Worm (Caenorhabditis elegans) whole organism, young adult: ENCODE measurements around the gene ham-2.

Experiments
- B0336.3 ChIP-seq: fragments of 200-800 bp; sonication (Bioruptor generic); IDR thresholded peaks from 2 replicates; pipeline ENCODE4 v1.3.6; 2022; ENCODE audit warnings: missing genetic modification characterization, missing compliant biosample characterization
- F10E7.11 ChIP-seq: sonication (generic microtip); optimal IDR thresholded peaks from 2 replicates; lab custom pipeline; 2017; ENCODE audit warnings: mild to moderate bottlenecking, missing genetic modification characterization, moderate library complexity, missing compliant biosample characterization
- F49E8.2 ChIP-seq: sonication (generic microtip); optimal IDR thresholded peaks from 3 replicates; lab custom pipeline; 2017; ENCODE audit warnings: missing genetic modification characterization, mild to moderate bottlenecking, missing compliant biosample characterization, antibody characterized with exemption, moderate library complexity; ENCODE audit not compliant: insufficient read depth
- F52B5.7 ChIP-seq: sonication (generic microtip); optimal IDR thresholded peaks from 2 replicates; lab custom pipeline; 2016; ENCODE audit warnings: mild to moderate bottlenecking, missing genetic modification characterization, missing compliant biosample characterization
- T26A5.8 ChIP-seq: sonication (generic microtip); optimal IDR thresholded peaks from 2 replicates; lab custom pipeline; 2016; ENCODE audit warnings: missing genetic modification characterization, missing compliant biosample characterization
- Y53G8AR.9 ChIP-seq: fragments of 200-800 bp; sonication (Bioruptor generic); conservative IDR thresholded peaks from 2 replicates; pipeline ENCODE4 v1.3.6; 2022; ENCODE audit warnings: missing genetic modification reagents, missing genetic modification characterization, missing compliant biosample characterization
- akir-1 ChIP-seq: fragments of 200-800 bp; sonication (Bioruptor generic); optimal IDR thresholded peaks from 2 replicates; lab custom pipeline; 2018; ENCODE audit warnings: mild to moderate bottlenecking, missing genetic modification characterization, moderate library complexity, missing compliant biosample characterization
- attf-6 ChIP-seq: fragments of 200-800 bp; sonication (Bioruptor generic); IDR thresholded peaks from 2 replicates; pipeline ENCODE4 v1.3.6; 2022; ENCODE audit warnings: missing genetic modification reagents, missing genetic modification characterization, missing compliant biosample characterization
- cebp-1 ChIP-seq, 2 experiments: fragments of 200-800 bp in 1 of 2; sonication (Bioruptor generic) in 1 of 2; sonication (generic microtip) in 1 of 2; IDR thresholded peaks in 1 of 2; optimal IDR thresholded peaks in 1 of 2; 2 replicates each; pipeline versions ENCODE4 v1.3.6 to Lab custom; 2017 to 2022; ENCODE audit warnings: missing compliant biosample characterization in 2 of 2, missing genetic modification characterization in 2 of 2, mild to moderate bottlenecking in 1 of 2, missing genetic modification reagents in 1 of 2, moderate library complexity in 1 of 2
- ceh-100 ChIP-seq: fragments of 200-800 bp; sonication (Bioruptor generic); IDR thresholded peaks from 2 replicates; pipeline ENCODE4 v1.3.6; 2022; ENCODE audit warnings: missing genetic modification reagents, missing genetic modification characterization, missing compliant biosample characterization
- ceh-27 ChIP-seq: fragments of 200-800 bp; sonication (Bioruptor generic); optimal IDR thresholded peaks from 2 replicates; lab custom pipeline; 2018; ENCODE audit warnings: mild to moderate bottlenecking, missing genetic modification characterization, moderate library complexity, missing compliant biosample characterization
- efl-1 ChIP-seq: fragments of 150-350 bp; optimal IDR thresholded peaks from 2 replicates; lab custom pipeline; 2014; ENCODE audit warnings: missing biosample characterization, missing genetic modification reagents, missing genetic modification characterization
- ekl-4 ChIP-seq: fragments of 200-800 bp; sonication (Bioruptor generic); IDR thresholded peaks from 2 replicates; pipeline ENCODE4 v1.3.6; 2022; ENCODE audit warnings: missing genetic modification reagents, missing genetic modification characterization, missing compliant biosample characterization
- gei-17 ChIP-seq: fragments of 200-800 bp; sonication (Bioruptor generic); optimal IDR thresholded peaks from 2 replicates; lab custom pipeline; 2018; ENCODE audit warnings: mild to moderate bottlenecking, missing genetic modification characterization, missing compliant biosample characterization
- hlh-12 ChIP-seq: sonication (generic microtip); optimal IDR thresholded peaks from 2 replicates; lab custom pipeline; 2016; ENCODE audit warnings: missing genetic modification characterization, missing compliant biosample characterization
- hmg-20 ChIP-seq: fragments of 200-800 bp; sonication (Bioruptor generic); IDR thresholded peaks from 2 replicates; pipeline ENCODE4 v1.3.6; 2022; ENCODE audit warnings: missing genetic modification reagents, missing genetic modification characterization, missing compliant biosample characterization
- let-526 ChIP-seq: fragments of 200-800 bp; sonication (Bioruptor generic); IDR thresholded peaks from 2 replicates; pipeline ENCODE4 v1.3.6; 2022; ENCODE audit warnings: missing genetic modification reagents, missing genetic modification characterization, missing compliant biosample characterization
- lin-26 ChIP-seq: fragments of 200-800 bp; sonication (Bioruptor generic); IDR thresholded peaks from 2 replicates; pipeline ENCODE4 v1.3.6; 2022; ENCODE audit warnings: missing genetic modification reagents, missing genetic modification characterization, missing compliant biosample characterization
- lin-35 ChIP-seq, 3 experiments: fragments of 150-350 bp in 2 of 3; sonication (generic microtip) in 1 of 3; optimal IDR thresholded peaks; 2 replicates each; lab custom pipeline; 2014 to 2018; ENCODE audit warnings: missing biosample characterization in 3 of 3, missing genetic modification characterization in 3 of 3, missing genetic modification reagents in 3 of 3
- lin-40 ChIP-seq: sonication (generic microtip); optimal IDR thresholded peaks from 2 replicates; lab custom pipeline; 2016; ENCODE audit warnings: missing genetic modification characterization, mild to moderate bottlenecking, missing compliant biosample characterization, missing genotype, missing genetic modification reagents
- madf-6 ChIP-seq: fragments of 200-800 bp; sonication (Bioruptor generic); IDR thresholded peaks from 2 replicates; pipeline ENCODE4 v1.3.6; 2022; ENCODE audit warnings: missing genetic modification reagents, missing genetic modification characterization, missing compliant biosample characterization
- madf-8 ChIP-seq: fragments of 200-800 bp; sonication (Bioruptor generic); conservative IDR thresholded peaks from 2 replicates; pipeline ENCODE4 v1.3.6; 2022; ENCODE audit warnings: missing genetic modification reagents, missing genetic modification characterization, missing compliant biosample characterization
- nhr-120 ChIP-seq: fragments of 200-800 bp; sonication (Bioruptor generic); IDR thresholded peaks from 2 replicates; pipeline ENCODE4 v1.3.6; 2022; ENCODE audit warnings: missing genetic modification characterization, missing compliant biosample characterization
- nhr-179 ChIP-seq: sonication (generic microtip); optimal IDR thresholded peaks from 2 replicates; lab custom pipeline; 2016; ENCODE audit warnings: mild to moderate bottlenecking, missing genetic modification characterization, missing compliant biosample characterization
- nhr-80 ChIP-seq: sonication (generic microtip); optimal IDR thresholded peaks from 2 replicates; lab custom pipeline; 2016; ENCODE audit warnings: missing genetic modification characterization, missing compliant biosample characterization
- nhr-90 ChIP-seq: sonication (generic microtip); optimal IDR thresholded peaks from 2 replicates; lab custom pipeline; 2016; ENCODE audit warnings: missing genotype, mild to moderate bottlenecking, missing genetic modification characterization, missing compliant biosample characterization
- pha-4 ChIP-seq: fragments of 150-350 bp; sonication (generic microtip); optimal IDR thresholded peaks from 2 replicates; lab custom pipeline; 2014; ENCODE audit warnings: missing biosample characterization, missing genetic modification reagents, missing genetic modification characterization
- sdz-38 ChIP-seq: sonication (generic microtip); optimal IDR thresholded peaks from 2 replicates; lab custom pipeline; 2016; ENCODE audit warnings: missing genotype, missing genetic modification characterization, missing compliant biosample characterization
- sea-2 ChIP-seq: fragments of 200-800 bp; sonication (Bioruptor generic); IDR thresholded peaks from 2 replicates; pipeline ENCODE4 v1.3.6; 2022; ENCODE audit warnings: missing genetic modification characterization, missing compliant biosample characterization
- sptf-2 ChIP-seq: fragments of 200-800 bp; sonication (Bioruptor generic); optimal IDR thresholded peaks from 2 replicates; lab custom pipeline; 2018; ENCODE audit warnings: mild to moderate bottlenecking, missing genetic modification characterization, missing compliant biosample characterization
- tbp1 ChIP-seq: fragments of 200-800 bp; sonication (Bioruptor generic); optimal IDR thresholded peaks from 2 replicates; lab custom pipeline; 2018; ENCODE audit warnings: mild to moderate bottlenecking, missing genetic modification characterization, missing compliant biosample characterization
- unc-130 ChIP-seq: sonication (generic microtip); optimal IDR thresholded peaks from 2 replicates; lab custom pipeline; 2016; ENCODE audit warnings: missing genetic modification reagents, missing genetic modification characterization, missing compliant biosample characterization
- unc-62 ChIP-seq: fragments of 150-350 bp; optimal IDR thresholded peaks from 2 replicates; lab custom pipeline; 2014; ENCODE audit warnings: missing biosample characterization, missing genetic modification reagents, missing genetic modification characterization
- zfh-2 ChIP-seq: fragments of 200-800 bp; sonication (Bioruptor generic); conservative IDR thresholded peaks from 2 replicates; pipeline ENCODE4 v1.3.6; 2022; ENCODE audit warnings: missing genetic modification reagents, missing genetic modification characterization, missing compliant biosample characterization
- ztf-22 ChIP-seq: fragments of 200-800 bp; sonication (Bioruptor generic); optimal IDR thresholded peaks from 2 replicates; lab custom pipeline; 2018; ENCODE audit warnings: mild to moderate bottlenecking, missing genetic modification characterization, moderate library complexity, missing compliant biosample characterization
- ztf-25 ChIP-seq: fragments of 200-800 bp; sonication (Bioruptor generic); IDR thresholded peaks from 2 replicates; pipeline ENCODE4 v1.3.6; 2022; ENCODE audit warnings: missing genetic modification reagents, missing genetic modification characterization, missing compliant biosample characterization
- ztf-26 ChIP-seq: sonication (generic microtip); optimal IDR thresholded peaks from 2 replicates; lab custom pipeline; 2017; ENCODE audit warnings: missing genetic modification characterization, missing compliant biosample characterization
- ztf-28 ChIP-seq: fragments of 200-800 bp; sonication (Bioruptor generic); IDR thresholded peaks from 2 replicates; pipeline ENCODE4 v1.3.6; 2022; ENCODE audit warnings: missing genetic modification reagents, missing genetic modification characterization, missing compliant biosample characterization
- ztf-6 ChIP-seq: fragments of 200-800 bp; sonication (Bioruptor generic); IDR thresholded peaks from 2 replicates; pipeline ENCODE4 v1.3.6; 2022; ENCODE audit warnings: missing genetic modification reagents, missing genetic modification characterization, missing compliant biosample characterization

Gene ham-2

DNA sequence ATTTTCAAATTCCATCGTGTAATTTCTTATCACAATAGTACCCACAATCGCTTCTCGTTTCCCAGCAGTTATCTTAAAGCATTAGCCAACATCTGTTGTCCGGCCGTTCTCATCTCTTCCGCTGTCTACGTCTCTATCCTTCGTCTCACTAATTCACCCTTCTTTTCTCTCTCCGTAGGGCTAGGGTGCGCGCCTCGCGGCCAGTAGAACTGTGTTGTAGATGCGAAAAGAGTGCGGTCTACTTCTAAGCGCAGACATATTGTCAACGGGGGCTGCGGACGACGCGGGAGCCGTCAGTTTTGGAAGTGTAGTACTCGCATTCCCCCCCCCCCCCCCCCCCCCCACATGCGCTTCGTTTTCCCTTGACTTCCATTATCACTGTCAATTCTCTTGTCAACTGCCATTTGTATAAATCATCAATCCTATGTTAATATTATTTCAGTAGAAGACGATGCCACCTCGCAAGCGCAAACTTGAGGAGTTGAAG is 40.8 kb upstream of the ham-2 start, which contains the start of gene spr-3 (continued):
- TF ChIP-seq sptf-2 (GFP tag; lab: Kevin White, UChicago) (no peak), nhr-179 (no peak), zfh-2 (GFP tag; lab: Robert Waterston, UW) (peak; percentile 71), let-526 (GFP tag; lab: Robert Waterston, UW) (no peak), nhr-90 (tag; lab: Kevin White, UChicago) (no peak), T26A5.8 (tag; lab: Kevin White, UChicago) (no peak), unc-130 (GFP tag; lab: Kevin White, UChicago) (no peak), lin-40 (no peak), Y53G8AR.9 (GFP tag; lab: Robert Waterston, UW) (no peak), ceh-100 (GFP tag; lab: Robert Waterston, UW) (no peak), ztf-25 (GFP tag; lab: Robert Waterston, UW) (no peak), gei-17 (GFP tag; lab: Kevin White, UChicago) (no peak), F49E8.2 (no peak), sea-2 (GFP tag; lab: Robert Waterston, UW) (no peak), unc-62 (no peak), pha-4 (tag; lab: Kevin White, UChicago) (no peak), lin-26 (GFP tag; lab: Robert Waterston, UW) (no peak), cebp-1 (GFP tag; IDR thresholded peaks at IDR 0.05; lab: Robert Waterston, UW) (no peak), cebp-1 (tag; optimal IDR thresholded peaks at IDR 0.05; lab: Kevin White, UChicago) (peak; percentile 20)

DNA sequence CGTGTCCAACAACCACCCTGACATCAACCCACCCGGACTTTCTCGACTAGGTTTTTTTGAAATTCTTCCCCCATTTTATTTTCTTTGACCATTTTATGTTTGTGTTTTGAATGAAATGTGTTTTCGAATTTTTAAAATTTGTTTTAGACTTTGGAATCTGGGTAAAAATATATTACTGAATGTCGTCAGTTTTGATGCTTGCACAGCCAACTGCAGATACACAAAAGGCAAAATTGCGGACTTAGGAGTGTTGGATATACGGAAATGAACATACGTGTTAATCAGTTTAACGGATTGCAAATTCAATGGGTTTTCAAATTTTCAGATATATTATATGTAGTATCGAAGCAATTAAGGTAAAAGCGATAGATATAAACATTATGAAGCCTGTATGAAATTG is 37.7 kb upstream of the ham-2 start:
- no peak for TF ChIP-seq nhr-80
- TF ChIP-seq lin-35 (GFP tag; optimal IDR thresholded peaks at IDR 0.05; lab: Kevin White, UChicago), result peak in 1 of 3 experiments; percentile 13
- TF ChIP-seq efl-1 (GFP tag; lab: Kevin White, UChicago), result no peak
- TF ChIP-seq, all 124 proteins: peak for 1

DNA sequence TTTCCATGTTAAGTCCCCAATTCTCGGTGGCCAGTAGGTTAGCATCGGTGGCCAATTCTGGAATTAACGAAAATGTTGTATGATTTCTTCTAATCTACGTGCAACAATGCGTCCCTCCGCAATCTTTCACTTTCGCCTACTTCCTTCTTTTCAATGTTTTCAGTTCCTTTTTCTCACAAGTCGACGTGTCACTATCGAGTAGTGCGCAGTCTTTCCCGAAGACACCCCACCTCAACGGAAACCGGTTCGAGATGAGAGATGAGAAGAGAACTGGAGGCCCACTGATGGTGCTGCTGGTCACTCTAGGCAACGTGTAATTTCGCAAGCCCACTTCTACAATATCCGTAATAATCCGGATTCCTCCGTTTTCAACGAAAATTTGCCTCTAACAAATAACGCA is 34.5 kb upstream of the ham-2 start:
- TF ChIP-seq cebp-1 (GFP tag; IDR thresholded peaks at IDR 0.05; lab: Robert Waterston, UW), result 0 out of 2 replicates have a peak, but pooled peaks have one; percentile 18
- TF ChIP-seq cebp-1 (tag; optimal IDR thresholded peaks at IDR 0.05; lab: Kevin White, UChicago), result peak; percentile 12
- peak; percentile 1 for TF ChIP-seq ceh-27 (GFP tag; lab: Kevin White, UChicago)
- 0 out of 2 replicates have a peak, but pooled peaks have one; percentile 8 for TF ChIP-seq lin-26 (GFP tag; lab: Robert Waterston, UW)
- no peak for TF ChIP-seq sdz-38
- TF ChIP-seq, all 124 proteins: peak for 3

DNA sequence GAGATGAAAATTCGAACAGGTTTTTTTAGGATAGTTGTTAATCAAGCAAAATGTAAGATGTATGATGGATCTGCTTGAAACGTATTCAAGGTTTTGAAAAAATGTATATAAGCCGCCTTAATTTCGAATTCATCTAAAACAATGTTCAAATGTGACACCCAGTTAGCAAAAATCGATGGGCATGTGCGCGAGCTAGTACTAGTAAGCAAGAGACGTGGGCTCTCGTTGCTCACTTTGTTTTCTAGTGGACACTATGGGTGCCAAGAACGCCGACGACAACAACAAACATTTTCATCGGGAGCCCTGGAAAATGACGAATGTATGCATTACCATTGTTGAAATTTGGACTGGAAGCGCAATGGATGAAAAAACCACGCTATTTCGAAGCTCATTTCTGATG is 33.3 kb upstream of the ham-2 start:
- TF ChIP-seq ztf-28 (GFP tag; lab: Robert Waterston, UW) (no peak), ekl-4 (GFP tag; lab: Robert Waterston, UW) (no peak), F10E7.11 (tag; lab: Kevin White, UChicago) (no peak), nhr-120 (GFP tag; lab: Robert Waterston, UW) (no peak), unc-130 (GFP tag; lab: Kevin White, UChicago) (no peak), nhr-179 (no peak), F52B5.7 (tag; lab: Kevin White, UChicago) (no peak)

DNA sequence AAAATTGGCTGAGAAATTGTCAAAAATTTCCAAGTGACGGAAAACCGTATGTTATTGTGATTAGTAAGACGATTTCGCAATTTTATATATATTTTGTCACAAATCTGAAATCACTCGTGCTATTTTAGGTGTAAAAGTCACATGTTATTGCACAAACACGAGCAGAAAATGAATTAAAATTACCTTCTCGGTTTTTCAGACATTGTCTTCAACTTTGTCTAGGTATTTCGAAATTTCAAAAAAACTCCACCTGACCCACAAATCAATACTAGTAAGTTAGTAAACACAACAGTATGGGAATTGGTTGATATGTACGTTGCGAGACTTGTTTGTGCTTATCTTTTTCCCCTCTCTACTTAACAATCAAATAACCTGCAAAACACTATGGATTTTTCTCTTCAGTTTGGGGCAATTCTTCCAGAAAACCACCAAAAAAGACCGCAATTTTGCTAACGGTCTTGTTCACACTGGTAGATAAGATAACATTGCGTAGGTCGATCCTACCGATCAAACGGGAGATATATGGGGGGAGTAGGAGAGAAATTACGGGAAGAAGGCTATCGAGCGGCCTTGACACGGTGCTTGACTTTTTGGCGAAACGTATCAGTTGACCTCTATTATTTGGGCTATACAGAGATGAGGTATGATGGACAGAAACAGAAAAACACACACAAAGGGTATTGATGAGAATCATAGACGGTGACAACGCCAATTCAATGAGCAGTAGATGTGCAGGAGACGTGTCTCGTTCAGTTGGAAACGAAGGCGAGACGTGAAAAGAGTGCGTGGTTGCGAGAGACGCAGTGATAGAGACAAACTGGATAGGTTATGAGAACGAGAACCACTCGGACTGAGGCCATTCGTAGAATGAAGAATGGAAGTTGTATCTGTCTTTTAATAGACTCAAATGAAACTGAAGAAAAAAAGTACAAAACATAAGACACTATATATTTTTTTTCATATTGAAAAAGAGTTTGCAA is 32.4 kb upstream of the ham-2 start, which contains the start of gene C07A12.7:
Gene C07A12.7, minus strand, starts transcription at position 308 of the 980 bp plus-strand sequence.
- no peak for TF ChIP-seq ztf-22
- TF ChIP-seq lin-35 (GFP tag; optimal IDR thresholded peaks at IDR 0.05; lab: Kevin White, UChicago), result no peak
- TF ChIP-seq madf-8 (GFP tag; lab: Robert Waterston, UW), result no peak
- no peak for TF ChIP-seq ztf-6
- TF ChIP-seq cebp-1 (GFP tag; IDR thresholded peaks at IDR 0.05; lab: Robert Waterston, UW), result peak; percentile 89
- TF ChIP-seq cebp-1 (tag; optimal IDR thresholded peaks at IDR 0.05; lab: Kevin White, UChicago), result peak; percentile 95
- TF ChIP-seq tbp1 (GFP tag; lab: Kevin White, UChicago), result no peak
- TF ChIP-seq attf-6 (GFP tag; lab: Robert Waterston, UW), result no peak
- no peak for TF ChIP-seq B0336.3 (GFP tag; lab: Robert Waterston, UW)
- TF ChIP-seq ztf-26 (tag; lab: Kevin White, UChicago), result no peak
- no peak for TF ChIP-seq hlh-12 (tag; lab: Kevin White, UChicago)
- 0 out of 2 replicates have a peak, but pooled peaks have one; percentile 31 for TF ChIP-seq madf-6
- no peak for TF ChIP-seq akir-1 (GFP tag; lab: Kevin White, UChicago)
- no peak for TF ChIP-seq hmg-20 (GFP tag; lab: Robert Waterston, UW)
